Fruit fly (Drosophila melanogaster) whole organism: ENCODE measurements around the gene CG13685.

Experiments
- Dll ChIP-seq: fragments of >200 bp; optimal IDR thresholded peaks from 2 replicates; lab custom pipeline; 2017
- EcR ChIP-seq, 2 experiments: fragments of >200 bp; optimal IDR thresholded peaks; 2 replicates each; lab custom pipeline; 2017; ENCODE audit warnings: missing biosample characterization in 2 of 2, missing genetic modification characterization in 2 of 2, missing genetic modification reagents in 2 of 2
- pan ChIP-seq: fragments of >200 bp; optimal IDR thresholded peaks from 2 replicates; lab custom pipeline; 2017
- psq ChIP-seq: fragments of >200 bp; optimal IDR thresholded peaks from 2 replicates; lab custom pipeline; 2017
- usp ChIP-seq: fragments of >200 bp; optimal IDR thresholded peaks from 2 replicates; lab custom pipeline; 2017; ENCODE audit warnings: missing biosample characterization, missing genetic modification characterization, mixed read lengths

- TF ChIP-seq psq (lab: Kevin White, UChicago), result no peak
- TF ChIP-seq EcR (GFP tag; optimal IDR thresholded peaks at IDR 0.05; lab: Kevin White, UChicago), result no peak
- TF ChIP-seq pan (lab: Kevin White, UChicago), result no peak
- no peak for TF ChIP-seq Dll (lab: Kevin White, UChicago)
- TF ChIP-seq usp (GFP tag; lab: Kevin White, UChicago), result no peak
Observed at dm6 chr3L:7774698-7775097, 27.6 kb downstream of the CG13685 start.
